Worm (Caenorhabditis elegans) whole organism, L4 larva: ENCODE measurements around the gene ZK899.5.

Experiments used
- F10B5.3 ChIP-seq: sonication (generic microtip); optimal IDR thresholded peaks from 2 replicates; lab custom pipeline; 2016; ENCODE audit warnings: mild to moderate bottlenecking, missing genetic modification characterization, missing compliant biosample characterization
- F37D6.2 ChIP-seq: sonication (generic microtip); optimal IDR thresholded peaks from 2 replicates; lab custom pipeline; 2016; ENCODE audit warnings: mild to moderate bottlenecking, missing genetic modification characterization, missing compliant biosample characterization
- F44E2.7 ChIP-seq: fragments of 200-800 bp; sonication (Bioruptor generic); IDR thresholded peaks from 2 replicates; pipeline ENCODE4 v2.1.2; 2022; ENCODE audit warnings: missing genetic modification characterization, missing compliant biosample characterization
- R02D3.7 ChIP-seq: fragments of 150-350 bp; sonication (generic microtip); optimal IDR thresholded peaks from 3 replicates; lab custom pipeline; 2014; ENCODE audit warnings: missing biosample characterization, missing genetic modification characterization
- T20F7.1 ChIP-seq: fragments of 200-800 bp; sonication (Bioruptor generic); optimal IDR thresholded peaks from 2 replicates; lab custom pipeline; 2018; ENCODE audit warnings: mild to moderate bottlenecking, missing genetic modification characterization, missing compliant biosample characterization
- T26A8.4 ChIP-seq: fragments of 200-800 bp; sonication (Bioruptor generic); IDR thresholded peaks from 2 replicates; pipeline ENCODE4 v1.3.6; 2022; ENCODE audit warnings: missing genetic modification characterization, missing compliant biosample characterization
- ZK546.5 ChIP-seq, 2 experiments: sonication (generic microtip); optimal IDR thresholded peaks; 2 replicates each; lab custom pipeline; 2017; ENCODE audit warnings: missing biosample characterization in 2 of 2, missing genetic modification characterization in 2 of 2
- aly-2 ChIP-seq: sonication (generic microtip); optimal IDR thresholded peaks from 2 replicates; lab custom pipeline; 2018; ENCODE audit warnings: missing biosample characterization, missing genetic modification characterization
- ama-1 ChIP-seq: fragments of 150-350 bp; optimal IDR thresholded peaks from 2 replicates; lab custom pipeline; 2014; ENCODE audit warnings: inconsistent platforms, mixed read lengths
- arid-1 ChIP-seq: fragments of 200-800 bp; sonication (Bioruptor generic); conservative IDR thresholded peaks from 2 replicates; pipeline ENCODE4 v1.3.6; 2022; ENCODE audit warnings: missing genetic modification reagents, missing genetic modification characterization, missing compliant biosample characterization
- ceh-20 ChIP-seq: fragments of 200-800 bp; sonication (Bioruptor generic); IDR thresholded peaks from 2 replicates; pipeline ENCODE4 v1.3.6; 2022; ENCODE audit warnings: missing genetic modification reagents, missing genetic modification characterization, missing compliant biosample characterization
- ceh-28 ChIP-seq: fragments of 150-350 bp; optimal IDR thresholded peaks from 2 replicates; lab custom pipeline; 2014; ENCODE audit warnings: missing biosample characterization, missing genetic modification reagents, missing genetic modification characterization
- ceh-44 ChIP-seq: fragments of 200-800 bp; sonication (Bioruptor generic); IDR thresholded peaks from 2 replicates; pipeline ENCODE4 v1.3.6; 2022; ENCODE audit warnings: missing genetic modification reagents, missing genetic modification characterization, missing compliant biosample characterization
- cey-2 ChIP-seq: sonication (generic microtip); optimal IDR thresholded peaks from 3 replicates; lab custom pipeline; 2017; ENCODE audit warnings: missing genetic modification characterization, mild to moderate bottlenecking, missing compliant biosample characterization, antibody characterized with exemption, borderline replicate concordance; ENCODE audit not compliant: insufficient read depth
- ctbp-1 ChIP-seq: fragments of 200-800 bp; sonication (Bioruptor generic); IDR thresholded peaks from 2 replicates; pipeline ENCODE4 v1.3.6; 2022; ENCODE audit warnings: missing genetic modification reagents, missing genetic modification characterization, missing compliant biosample characterization
- daf-12 ChIP-seq: fragments of 150-350 bp; optimal IDR thresholded peaks from 2 replicates; lab custom pipeline; 2014; ENCODE audit warnings: missing biosample characterization, missing genetic modification reagents, missing genetic modification characterization
- daf-8 ChIP-seq: fragments of 200-800 bp; sonication (Bioruptor generic); IDR thresholded peaks from 2 replicates; pipeline ENCODE4 v1.3.6; 2022; ENCODE audit warnings: missing genetic modification characterization, missing compliant biosample characterization
- dmd-6 ChIP-seq: fragments of 200-800 bp; sonication (Bioruptor generic); IDR thresholded peaks from 2 replicates; pipeline ENCODE4 v1.3.6; 2022; ENCODE audit warnings: missing genetic modification reagents, missing genetic modification characterization, missing compliant biosample characterization
- dmd-9 ChIP-seq: fragments of 200-800 bp; sonication (Bioruptor generic); IDR thresholded peaks from 2 replicates; pipeline ENCODE4 v1.3.6; 2022; ENCODE audit warnings: missing genetic modification reagents, missing genetic modification characterization, missing compliant biosample characterization
- dpl-1 ChIP-seq: fragments of 150-350 bp; optimal IDR thresholded peaks from 2 replicates; lab custom pipeline; 2014; ENCODE audit warnings: missing biosample characterization, missing genetic modification reagents, missing genetic modification characterization
- duxl-1 ChIP-seq: sonication (generic microtip); optimal IDR thresholded peaks from 2 replicates; lab custom pipeline; 2016; ENCODE audit warnings: mild to moderate bottlenecking, missing genetic modification characterization, moderate library complexity, missing compliant biosample characterization; ENCODE audit not compliant: poor library complexity
- dve-1 ChIP-seq: sonication (generic microtip); optimal IDR thresholded peaks from 2 replicates; lab custom pipeline; 2017; ENCODE audit warnings: antibody characterized with exemption, mild to moderate bottlenecking, missing genetic modification characterization, missing compliant biosample characterization; ENCODE audit not compliant: insufficient read depth
- egl-27 ChIP-seq: sonication (generic microtip); optimal IDR thresholded peaks from 3 replicates; lab custom pipeline; 2017; ENCODE audit warnings: missing biosample characterization, missing genetic modification reagents, missing genetic modification characterization
- jun-1 ChIP-seq: fragments of 150-350 bp; optimal IDR thresholded peaks from 2 replicates; lab custom pipeline; 2014; ENCODE audit warnings: missing biosample characterization, missing genetic modification reagents, missing genetic modification characterization
- lin-13 ChIP-seq: fragments of 150-350 bp; optimal IDR thresholded peaks from 2 replicates; lab custom pipeline; 2014; ENCODE audit warnings: missing biosample characterization, missing genetic modification reagents, missing genetic modification characterization
- lin-15B ChIP-seq: fragments of 150-350 bp; sonication (generic microtip); optimal IDR thresholded peaks from 3 replicates; lab custom pipeline; 2014; ENCODE audit warnings: missing biosample characterization, missing genetic modification characterization
- lin-38 ChIP-seq: fragments of 200-800 bp; sonication (Bioruptor generic); IDR thresholded peaks from 2 replicates; pipeline ENCODE4 v1.3.6; 2022; ENCODE audit warnings: missing genetic modification reagents, missing genetic modification characterization, missing compliant biosample characterization
- lsy-2 ChIP-seq, 2 experiments: fragments of 150-350 bp in 1 of 2; sonication (generic microtip) in 1 of 2; optimal IDR thresholded peaks; 2 replicates each; lab custom pipeline; 2014 to 2017; ENCODE audit warnings: missing biosample characterization in 2 of 2, missing genetic modification characterization in 2 of 2
- madf-9 ChIP-seq: fragments of 200-800 bp; sonication (Bioruptor generic); conservative IDR thresholded peaks from 2 replicates; pipeline ENCODE4 v1.3.6; 2022; ENCODE audit warnings: missing genetic modification reagents, missing genetic modification characterization, missing compliant biosample characterization
- mxl-2 ChIP-seq: fragments of 200-800 bp; sonication (Bioruptor generic); conservative IDR thresholded peaks from 2 replicates; pipeline ENCODE4 v1.3.6; 2022; ENCODE audit warnings: missing genetic modification reagents, missing genetic modification characterization, missing compliant biosample characterization
- mxl-3 ChIP-seq: fragments of 200-800 bp; sonication (Bioruptor generic); optimal IDR thresholded peaks from 2 replicates; lab custom pipeline; 2018; ENCODE audit warnings: mild to moderate bottlenecking, missing genetic modification characterization, missing compliant biosample characterization
- nhr-102 ChIP-seq: sonication (generic microtip); optimal IDR thresholded peaks from 2 replicates; lab custom pipeline; 2016; ENCODE audit warnings: mild to moderate bottlenecking, missing genetic modification characterization, moderate library complexity, missing compliant biosample characterization
- nhr-25 ChIP-seq: sonication (generic microtip); optimal IDR thresholded peaks from 2 replicates; lab custom pipeline; 2017; ENCODE audit warnings: missing genetic modification characterization, mild to moderate bottlenecking, missing compliant biosample characterization, antibody characterized with exemption, moderate library complexity, borderline replicate concordance; ENCODE audit not compliant: insufficient read depth
- nhr-28 ChIP-seq: fragments of 150-350 bp; optimal IDR thresholded peaks from 2 replicates; lab custom pipeline; 2014; ENCODE audit warnings: missing biosample characterization, missing genetic modification characterization
- nhr-41 ChIP-seq: fragments of 200-800 bp; sonication (Bioruptor generic); IDR thresholded peaks from 2 replicates; pipeline ENCODE4 v1.3.6; 2022; ENCODE audit warnings: missing genetic modification reagents, missing genetic modification characterization, missing compliant biosample characterization
- nhr-42 ChIP-seq: fragments of 200-800 bp; sonication (Bioruptor generic); IDR thresholded peaks from 2 replicates; pipeline ENCODE4 v1.3.6; 2022; ENCODE audit warnings: missing genetic modification characterization, missing compliant biosample characterization
- nhr-48 ChIP-seq: sonication (generic microtip); optimal IDR thresholded peaks from 2 replicates; lab custom pipeline; 2016; ENCODE audit warnings: mild to moderate bottlenecking, missing genetic modification characterization, missing compliant biosample characterization
- nhr-6 ChIP-seq: fragments of 150-350 bp; optimal IDR thresholded peaks from 2 replicates; lab custom pipeline; 2014; ENCODE audit warnings: missing biosample characterization, missing genetic modification characterization
- php-3 ChIP-seq: fragments of 200-800 bp; sonication (Bioruptor generic); IDR thresholded peaks from 2 replicates; pipeline ENCODE4 v1.3.6; 2022; ENCODE audit warnings: missing genetic modification reagents, missing genetic modification characterization, missing compliant biosample characterization
- pqm-1 ChIP-seq: sonication (generic microtip); optimal IDR thresholded peaks from 2 replicates; lab custom pipeline; 2017; ENCODE audit warnings: missing biosample characterization, missing genetic modification characterization
- sdz-12 ChIP-seq: fragments of 200-800 bp; sonication (Bioruptor generic); optimal IDR thresholded peaks from 2 replicates; lab custom pipeline; 2018; ENCODE audit warnings: mild to moderate bottlenecking, missing genetic modification characterization, missing compliant biosample characterization
- snpc-4 ChIP-seq: fragments of 150-350 bp; optimal IDR thresholded peaks from 2 replicates; lab custom pipeline; 2014; ENCODE audit warnings: missing biosample characterization, missing genetic modification characterization
- spr-3 ChIP-seq: fragments of 200-800 bp; sonication (Bioruptor generic); optimal IDR thresholded peaks from 2 replicates; lab custom pipeline; 2018; ENCODE audit warnings: mild to moderate bottlenecking, missing genetic modification characterization, missing compliant biosample characterization
- tra-1 ChIP-seq: fragments of 200-800 bp; sonication (Bioruptor generic); IDR thresholded peaks from 2 replicates; pipeline ENCODE4 v1.3.6; 2022; ENCODE audit warnings: missing genetic modification reagents, missing genetic modification characterization, missing compliant biosample characterization
- unc-130 ChIP-seq: sonication (generic microtip); optimal IDR thresholded peaks from 2 replicates; lab custom pipeline; 2016; ENCODE audit warnings: missing genetic modification reagents, missing genetic modification characterization, missing compliant biosample characterization
- unc-39 ChIP-seq: sonication (generic microtip); optimal IDR thresholded peaks from 2 replicates; lab custom pipeline; 2017; ENCODE audit warnings: missing biosample characterization, missing genetic modification characterization
- unc-62 ChIP-seq, 3 experiments: fragments of 150-350 bp in 1 of 3; sonication (generic microtip); optimal IDR thresholded peaks in 2 of 3; peaks in 1 of 3; 1 replicate in 1 of 3; 2 replicates in 2 of 3; lab custom pipeline; 2014 to 2017; ENCODE audit warnings: missing biosample characterization in 3 of 3, missing genetic modification characterization in 3 of 3, missing genetic modification reagents in 3 of 3, missing genotype in 1 of 3
- zfp-2 ChIP-seq: sonication (generic microtip); optimal IDR thresholded peaks from 2 replicates; lab custom pipeline; 2016; ENCODE audit warnings: mild to moderate bottlenecking, missing genetic modification characterization, missing compliant biosample characterization
- zip-11 ChIP-seq: fragments of 200-800 bp; sonication (Bioruptor generic); IDR thresholded peaks from 2 replicates; pipeline ENCODE4 v1.3.6; 2022; ENCODE audit warnings: missing genetic modification characterization, missing compliant biosample characterization
- ztf-11 ChIP-seq: fragments of 150-350 bp; optimal IDR thresholded peaks from 2 replicates; lab custom pipeline; 2014; ENCODE audit warnings: missing biosample characterization, missing genetic modification characterization
- ztf-7 ChIP-seq: fragments of 150-350 bp; optimal IDR thresholded peaks from 2 replicates; lab custom pipeline; 2014; ENCODE audit warnings: missing biosample characterization, missing genetic modification characterization

Gene ZK899.5

ce11 chrX:9467573-9467972, 6.8 kb upstream of the ZK899.5 start (continued):
- TF ChIP-seq spr-3, result peak; percentile 19
- peak; percentile 44 for TF ChIP-seq F10B5.3 (tag; lab: Kevin White, UChicago)
- TF ChIP-seq dve-1 (tag; lab: Kevin White, UChicago), result peak; percentile 73
- TF ChIP-seq unc-39 (tag; lab: Kevin White, UChicago), result no peak
- no peak for TF ChIP-seq unc-62 (GFP tag; optimal IDR thresholded peaks at IDR 0.05 in 1 of 2; lab: Kevin White, UChicago)
- no peak for TF ChIP-seq unc-62 (tag; optimal IDR thresholded peaks at IDR 0.05; lab: Kevin White, UChicago)
- TF ChIP-seq nhr-42, result peak; percentile 87
- TF ChIP-seq R02D3.7 (tag; lab: Kevin White, UChicago), result no peak
- TF ChIP-seq sdz-12 (GFP tag; lab: Kevin White, UChicago), result no peak
- TF ChIP-seq unc-130 (GFP tag; lab: Kevin White, UChicago), result peak; percentile 1
- no peak; the same call in 1 of the 2 replicates for TF ChIP-seq lin-38 (GFP tag; lab: Robert Waterston, UW)
- peak; percentile 66 for TF ChIP-seq nhr-48 (tag; lab: Kevin White, UChicago)
- peak; percentile 10 for TF ChIP-seq nhr-6 (tag; lab: Kevin White, UChicago)
- no peak for TF ChIP-seq aly-2 (tag; lab: Kevin White, UChicago)
- TF ChIP-seq lin-13, result no peak
- peak; percentile 73 for TF ChIP-seq nhr-25 (tag; lab: Kevin White, UChicago)
- peak; percentile 79; the same call in 1 of the 2 replicates for TF ChIP-seq arid-1
- TF ChIP-seq mxl-3, result peak; percentile 25
- TF ChIP-seq duxl-1, result peak; percentile 90
- TF ChIP-seq nhr-28 (tag; lab: Kevin White, UChicago), result peak; percentile 35
- TF ChIP-seq jun-1 (tag; lab: Kevin White, UChicago), result peak; percentile 71
- no peak for TF ChIP-seq lsy-2 (tag; optimal IDR thresholded peaks at IDR 0.05; lab: Kevin White, UChicago)
- peak; percentile 89 for TF ChIP-seq madf-9 (GFP tag; lab: Robert Waterston, UW)
- 0 out of 2 replicates have a peak, but pooled peaks have one; percentile 31 for TF ChIP-seq php-3 (GFP tag; lab: Robert Waterston, UW)
- no peak for TF ChIP-seq lin-15B (tag; lab: Kevin White, UChicago)
- no peak for TF ChIP-seq cey-2 (tag; lab: Kevin White, UChicago)
- TF ChIP-seq ama-1 (lab: Kevin White, UChicago), result no peak
- TF ChIP-seq ztf-11, result no peak
- peak; percentile 51 for TF ChIP-seq T20F7.1 (GFP tag; lab: Kevin White, UChicago)
- peak; percentile 84 for TF ChIP-seq nhr-41
- peak; percentile 82 for TF ChIP-seq ceh-20
- no peak for TF ChIP-seq ceh-28 (tag; lab: Kevin White, UChicago)
- no peak for TF ChIP-seq egl-27
- TF ChIP-seq ctbp-1 (GFP tag; lab: Robert Waterston, UW), result peak; percentile 93
- TF ChIP-seq F44E2.7 (GFP tag; lab: Robert Waterston, UW), result no peak
- no peak; the same call in 1 of the 2 replicates for TF ChIP-seq dmd-6 (GFP tag; lab: Robert Waterston, UW)
- peak; percentile 88 for TF ChIP-seq T26A8.4 (GFP tag; lab: Robert Waterston, UW)
- peak; percentile 71 for TF ChIP-seq ceh-44 (GFP tag; lab: Robert Waterston, UW)
- TF ChIP-seq zip-11 (GFP tag; lab: Robert Waterston, UW), result peak; percentile 58; the same call in 1 of the 2 replicates
- TF ChIP-seq snpc-4 (tag; lab: Kevin White, UChicago), result no peak
- TF ChIP-seq ZK546.5 (tag; optimal IDR thresholded peaks at IDR 0.05; lab: Kevin White, UChicago), result no peak
- peak; percentile 57; the same call in 1 of the 2 replicates for TF ChIP-seq dmd-9 (GFP tag; lab: Robert Waterston, UW)
- TF ChIP-seq mxl-2, result no peak; the same call in 1 of the 2 replicates
- peak; percentile 82 for TF ChIP-seq nhr-102
- TF ChIP-seq tra-1, result peak; percentile 79
- no peak for TF ChIP-seq pqm-1 (tag; lab: Kevin White, UChicago)
- peak; percentile 89 for TF ChIP-seq F37D6.2 (tag; lab: Kevin White, UChicago)
- TF ChIP-seq daf-8 (GFP tag; lab: Robert Waterston, UW), result no peak
- TF ChIP-seq ztf-7 (tag; lab: Kevin White, UChicago), result peak; percentile 79
- peak; percentile 55 for TF ChIP-seq zfp-2 (tag; lab: Kevin White, UChicago)
- TF ChIP-seq dpl-1 (GFP tag; lab: Kevin White, UChicago), result no peak
- TF ChIP-seq daf-12 (tag; lab: Kevin White, UChicago), result no peak
